Worm (Caenorhabditis elegans) whole organism, young adult: ENCODE results near the gene C50F4.9.

Source experiments
- B0019.2 ChIP-seq: fragments of 200-800 bp; sonication (Bioruptor generic); conservative IDR thresholded peaks from 2 replicates; pipeline ENCODE4 v1.3.6; 2022; ENCODE audit warnings: missing genetic modification reagents, missing genetic modification characterization, missing compliant biosample characterization
- B0336.3 ChIP-seq: fragments of 200-800 bp; sonication (Bioruptor generic); IDR thresholded peaks from 2 replicates; pipeline ENCODE4 v1.3.6; 2022; ENCODE audit warnings: missing genetic modification characterization, missing compliant biosample characterization
- F37B4.10 ChIP-seq: fragments of 200-800 bp; sonication (Bioruptor generic); IDR thresholded peaks from 2 replicates; pipeline ENCODE4 v1.3.6; 2022; ENCODE audit warnings: missing genetic modification characterization, missing compliant biosample characterization
- F52B5.7 ChIP-seq: sonication (generic microtip); optimal IDR thresholded peaks from 2 replicates; lab custom pipeline; 2016; ENCODE audit warnings: mild to moderate bottlenecking, missing genetic modification characterization, missing compliant biosample characterization
- F57C9.4 ChIP-seq: sonication (generic microtip); optimal IDR thresholded peaks from 2 replicates; lab custom pipeline; 2017; ENCODE audit warnings: mild to moderate bottlenecking, missing genetic modification characterization, missing compliant biosample characterization
- T07F8.4 ChIP-seq: sonication (generic microtip); optimal IDR thresholded peaks from 2 replicates; lab custom pipeline; 2016; ENCODE audit warnings: mild to moderate bottlenecking, missing genetic modification characterization, moderate library complexity, missing compliant biosample characterization
- T26A5.8 ChIP-seq: sonication (generic microtip); optimal IDR thresholded peaks from 2 replicates; lab custom pipeline; 2016; ENCODE audit warnings: missing genetic modification characterization, missing compliant biosample characterization
- Y53F4B.3 ChIP-seq: fragments of 200-800 bp; sonication (Bioruptor generic); IDR thresholded peaks from 2 replicates; pipeline ENCODE4 v1.3.6; 2022; ENCODE audit warnings: missing genetic modification reagents, missing genetic modification characterization, missing compliant biosample characterization
- Y53G8AR.9 ChIP-seq: fragments of 200-800 bp; sonication (Bioruptor generic); conservative IDR thresholded peaks from 2 replicates; pipeline ENCODE4 v1.3.6; 2022; ENCODE audit warnings: missing genetic modification reagents, missing genetic modification characterization, missing compliant biosample characterization
- Y67H2A.10 ChIP-seq: fragments of 200-800 bp; sonication (Bioruptor generic); conservative IDR thresholded peaks from 2 replicates; pipeline ENCODE4 v1.3.6; 2022; ENCODE audit warnings: missing genetic modification reagents, missing genetic modification characterization, missing compliant biosample characterization
- aptf-3 ChIP-seq: fragments of 200-800 bp; sonication (Bioruptor generic); IDR thresholded peaks from 2 replicates; pipeline ENCODE4 v1.3.6; 2022; ENCODE audit warnings: missing genetic modification characterization, missing compliant biosample characterization
- atf-7 ChIP-seq: sonication (generic microtip); optimal IDR thresholded peaks from 2 replicates; lab custom pipeline; 2017; ENCODE audit warnings: mild to moderate bottlenecking, missing genetic modification characterization, missing compliant biosample characterization
- attf-5 ChIP-seq: fragments of 200-800 bp; sonication (Bioruptor generic); optimal IDR thresholded peaks from 2 replicates; lab custom pipeline; 2018; ENCODE audit warnings: mild to moderate bottlenecking, missing genetic modification characterization, missing compliant biosample characterization
- attf-6 ChIP-seq: fragments of 200-800 bp; sonication (Bioruptor generic); IDR thresholded peaks from 2 replicates; pipeline ENCODE4 v1.3.6; 2022; ENCODE audit warnings: missing genetic modification reagents, missing genetic modification characterization, missing compliant biosample characterization
- bed-1 ChIP-seq: fragments of 200-800 bp; sonication (Bioruptor generic); IDR thresholded peaks from 2 replicates; pipeline ENCODE4 v1.3.6; 2022; ENCODE audit warnings: missing genetic modification reagents, missing genetic modification characterization, missing compliant biosample characterization
- ccch-3 ChIP-seq: fragments of 200-800 bp; sonication (Bioruptor generic); optimal IDR thresholded peaks from 2 replicates; lab custom pipeline; 2018; ENCODE audit warnings: mild to moderate bottlenecking, missing genetic modification characterization, missing compliant biosample characterization
- cebp-1 ChIP-seq, 2 experiments: fragments of 200-800 bp in 1 of 2; sonication (Bioruptor generic) in 1 of 2; sonication (generic microtip) in 1 of 2; IDR thresholded peaks in 1 of 2; optimal IDR thresholded peaks in 1 of 2; 2 replicates each; pipeline versions ENCODE4 v1.3.6 to Lab custom; 2017 to 2022; ENCODE audit warnings: missing compliant biosample characterization in 2 of 2, missing genetic modification characterization in 2 of 2, mild to moderate bottlenecking in 1 of 2, missing genetic modification reagents in 1 of 2, moderate library complexity in 1 of 2
- cebp-2 ChIP-seq: fragments of 200-800 bp; sonication (Bioruptor generic); IDR thresholded peaks from 2 replicates; pipeline ENCODE4 v1.3.6; 2022; ENCODE audit warnings: missing genetic modification characterization, missing compliant biosample characterization
- ceh-27 ChIP-seq: fragments of 200-800 bp; sonication (Bioruptor generic); optimal IDR thresholded peaks from 2 replicates; lab custom pipeline; 2018; ENCODE audit warnings: mild to moderate bottlenecking, missing genetic modification characterization, moderate library complexity, missing compliant biosample characterization
- ceh-40 ChIP-seq: fragments of 200-800 bp; sonication (Bioruptor generic); IDR thresholded peaks from 2 replicates; pipeline ENCODE4 v1.3.6; 2022; ENCODE audit warnings: missing genetic modification characterization, missing compliant biosample characterization
- ceh-79 ChIP-seq: sonication (generic microtip); optimal IDR thresholded peaks from 2 replicates; lab custom pipeline; 2017; ENCODE audit warnings: mild to moderate bottlenecking, missing genetic modification characterization, missing compliant biosample characterization
- efl-1 ChIP-seq: fragments of 150-350 bp; optimal IDR thresholded peaks from 2 replicates; lab custom pipeline; 2014; ENCODE audit warnings: missing biosample characterization, missing genetic modification reagents, missing genetic modification characterization
- egrh-3 ChIP-seq: fragments of 200-800 bp; sonication (Bioruptor generic); IDR thresholded peaks from 2 replicates; pipeline ENCODE4 v1.3.6; 2022; ENCODE audit warnings: missing genetic modification reagents, missing genetic modification characterization, missing compliant biosample characterization
- gei-17 ChIP-seq: fragments of 200-800 bp; sonication (Bioruptor generic); optimal IDR thresholded peaks from 2 replicates; lab custom pipeline; 2018; ENCODE audit warnings: mild to moderate bottlenecking, missing genetic modification characterization, missing compliant biosample characterization
- hlh-26 ChIP-seq: fragments of 200-800 bp; sonication (Bioruptor generic); conservative IDR thresholded peaks from 2 replicates; pipeline ENCODE4 v1.3.6; 2022; ENCODE audit warnings: missing genetic modification reagents, missing genetic modification characterization, missing compliant biosample characterization
- hmg-20 ChIP-seq: fragments of 200-800 bp; sonication (Bioruptor generic); IDR thresholded peaks from 2 replicates; pipeline ENCODE4 v1.3.6; 2022; ENCODE audit warnings: missing genetic modification reagents, missing genetic modification characterization, missing compliant biosample characterization
- hsf-1 ChIP-seq: fragments of 200-800 bp; sonication (Bioruptor generic); IDR thresholded peaks from 2 replicates; pipeline ENCODE4 v1.3.6; 2022; ENCODE audit warnings: missing genetic modification reagents, missing genetic modification characterization, missing compliant biosample characterization
- let-607 ChIP-seq, 2 experiments: fragments of 200-800 bp in 1 of 2; sonication (Bioruptor generic) in 1 of 2; sonication (generic microtip) in 1 of 2; optimal IDR thresholded peaks; 2 replicates each; lab custom pipeline; 2016 to 2018; ENCODE audit warnings: mild to moderate bottlenecking in 2 of 2, missing compliant biosample characterization in 2 of 2, missing genetic modification characterization in 2 of 2, moderate library complexity in 2 of 2, missing genotype in 1 of 2
- lin-35 ChIP-seq, 3 experiments: fragments of 150-350 bp in 2 of 3; sonication (generic microtip) in 1 of 3; optimal IDR thresholded peaks; 2 replicates each; lab custom pipeline; 2014 to 2018; ENCODE audit warnings: missing biosample characterization in 3 of 3, missing genetic modification characterization in 3 of 3, missing genetic modification reagents in 3 of 3
- lin-40 ChIP-seq: sonication (generic microtip); optimal IDR thresholded peaks from 2 replicates; lab custom pipeline; 2016; ENCODE audit warnings: missing genetic modification characterization, mild to moderate bottlenecking, missing compliant biosample characterization, missing genotype, missing genetic modification reagents
- lsy-27 ChIP-seq: sonication (generic microtip); optimal IDR thresholded peaks from 2 replicates; lab custom pipeline; 2017; ENCODE audit warnings: missing genetic modification characterization, mild to moderate bottlenecking, missing compliant biosample characterization, antibody characterized with exemption, missing genotype, borderline replicate concordance; ENCODE audit not compliant: insufficient read depth
- mes-4 ChIP-seq: sonication (generic microtip); optimal IDR thresholded peaks from 2 replicates; lab custom pipeline; 2016; ENCODE audit warnings: missing genotype, missing genetic modification characterization, missing compliant biosample characterization
- mxl-1 ChIP-seq: sonication (generic microtip); optimal IDR thresholded peaks from 2 replicates; lab custom pipeline; 2016; ENCODE audit warnings: missing genetic modification characterization, missing compliant biosample characterization
- nhr-120 ChIP-seq: fragments of 200-800 bp; sonication (Bioruptor generic); IDR thresholded peaks from 2 replicates; pipeline ENCODE4 v1.3.6; 2022; ENCODE audit warnings: missing genetic modification characterization, missing compliant biosample characterization
- nhr-179 ChIP-seq: sonication (generic microtip); optimal IDR thresholded peaks from 2 replicates; lab custom pipeline; 2016; ENCODE audit warnings: mild to moderate bottlenecking, missing genetic modification characterization, missing compliant biosample characterization
- nhr-27 ChIP-seq: fragments of 200-800 bp; sonication (Bioruptor generic); optimal IDR thresholded peaks from 2 replicates; lab custom pipeline; 2018; ENCODE audit warnings: mild to moderate bottlenecking, missing genetic modification characterization, moderate library complexity, missing compliant biosample characterization
- nhr-80 ChIP-seq: sonication (generic microtip); optimal IDR thresholded peaks from 2 replicates; lab custom pipeline; 2016; ENCODE audit warnings: missing genetic modification characterization, missing compliant biosample characterization
- nhr-90 ChIP-seq: sonication (generic microtip); optimal IDR thresholded peaks from 2 replicates; lab custom pipeline; 2016; ENCODE audit warnings: missing genotype, mild to moderate bottlenecking, missing genetic modification characterization, missing compliant biosample characterization
- rpc-1 ChIP-seq, 2 experiments: fragments of 150-350 bp in 1 of 2; sonication (generic microtip) in 1 of 2; optimal IDR thresholded peaks; 2 replicates each; lab custom pipeline; 2014 to 2018; ENCODE audit warnings: missing biosample characterization in 1 of 2, missing genetic modification characterization in 1 of 2, missing genetic modification reagents in 1 of 2, missing genotype in 1 of 2
- snpc-3.4 ChIP-seq: sonication (generic microtip); optimal IDR thresholded peaks from 2 replicates; lab custom pipeline; 2017; ENCODE audit warnings: missing genetic modification characterization, mild to moderate bottlenecking, missing compliant biosample characterization, antibody characterized with exemption, moderate library complexity, missing genotype, missing genetic modification reagents
- sptf-2 ChIP-seq: fragments of 200-800 bp; sonication (Bioruptor generic); optimal IDR thresholded peaks from 2 replicates; lab custom pipeline; 2018; ENCODE audit warnings: mild to moderate bottlenecking, missing genetic modification characterization, missing compliant biosample characterization
- tbx-9 ChIP-seq: sonication (generic microtip); optimal IDR thresholded peaks from 2 replicates; lab custom pipeline; 2016; ENCODE audit warnings: borderline replicate concordance, missing genetic modification characterization, inconsistent platforms, missing compliant biosample characterization
- unc-130 ChIP-seq: sonication (generic microtip); optimal IDR thresholded peaks from 2 replicates; lab custom pipeline; 2016; ENCODE audit warnings: missing genetic modification reagents, missing genetic modification characterization, missing compliant biosample characterization
- zim-3 ChIP-seq: sonication (generic microtip); optimal IDR thresholded peaks from 2 replicates; lab custom pipeline; 2017; ENCODE audit warnings: mild to moderate bottlenecking, missing genetic modification characterization, moderate library complexity, missing compliant biosample characterization
- ztf-26 ChIP-seq: sonication (generic microtip); optimal IDR thresholded peaks from 2 replicates; lab custom pipeline; 2017; ENCODE audit warnings: missing genetic modification characterization, missing compliant biosample characterization
- ztf-28 ChIP-seq: fragments of 200-800 bp; sonication (Bioruptor generic); IDR thresholded peaks from 2 replicates; pipeline ENCODE4 v1.3.6; 2022; ENCODE audit warnings: missing genetic modification reagents, missing genetic modification characterization, missing compliant biosample characterization

Gene C50F4.9

DNA sequence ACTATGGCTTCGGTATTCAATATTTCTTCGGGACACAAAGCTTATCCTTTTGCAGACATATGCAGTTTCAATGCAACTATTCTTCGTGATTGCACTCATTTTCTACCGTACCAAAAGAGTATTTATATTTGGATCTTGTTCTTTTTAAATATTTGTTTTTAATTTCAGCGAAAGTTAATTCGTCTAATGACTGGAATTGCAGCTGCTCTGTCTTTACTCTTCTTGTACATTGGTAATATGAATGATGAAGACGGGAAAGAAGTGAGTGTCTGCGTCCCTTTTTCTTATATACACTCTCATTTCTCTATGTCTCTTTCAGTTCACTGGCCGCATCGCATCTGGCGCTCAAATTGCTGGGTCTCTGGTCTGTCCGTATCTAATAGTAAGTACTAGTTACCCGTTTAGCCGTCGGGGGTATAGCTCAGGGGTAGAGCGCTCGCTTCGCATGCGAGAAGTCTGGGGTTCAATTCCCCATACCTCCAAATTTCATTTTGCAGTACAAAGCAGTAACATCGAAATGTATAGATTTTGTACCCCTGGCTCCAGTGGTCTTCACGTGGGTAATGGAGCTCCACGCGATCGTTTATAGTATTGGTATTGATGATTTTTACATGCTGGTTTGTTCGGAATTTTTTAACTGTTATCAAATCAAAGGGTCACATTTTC is 20.7 kb downstream of the C50F4.9 start (continued):
- TF ChIP-seq Y67H2A.10 (GFP tag; lab: Robert Waterston, UW) (no peak), attf-6 (GFP tag; lab: Robert Waterston, UW) (no peak), F52B5.7 (tag; lab: Kevin White, UChicago) (peak; percentile 43), T26A5.8 (tag; lab: Kevin White, UChicago) (peak; percentile 46), nhr-27 (peak; percentile 52), let-607 (tag; optimal IDR thresholded peaks at IDR 0.05; lab: Kevin White, UChicago) (peak in 1 of 2 experiments; percentile 25), cebp-1 (GFP tag; IDR thresholded peaks at IDR 0.05; lab: Robert Waterston, UW) (no peak), cebp-1 (tag; optimal IDR thresholded peaks at IDR 0.05; lab: Kevin White, UChicago) (no peak), Y53G8AR.9 (GFP tag; lab: Robert Waterston, UW) (no peak), efl-1 (GFP tag; lab: Kevin White, UChicago) (no peak), egrh-3 (GFP tag; lab: Robert Waterston, UW) (no peak), rpc-1 (optimal IDR thresholded peaks at IDR 0.05; lab: Kevin White, UChicago) (peak; percentile 81), rpc-1 (tag; optimal IDR thresholded peaks at IDR 0.05; lab: Kevin White, UChicago) (peak; percentile 74), snpc-3.4 (peak; percentile 73), bed-1 (GFP tag; lab: Robert Waterston, UW) (peak; percentile 64; the same call in 1 of the 2 replicates), atf-7 (tag; lab: Kevin White, UChicago) (peak; percentile 64), ceh-79 (tag; lab: Kevin White, UChicago) (peak; percentile 55), B0336.3 (no peak; the same call in none of the 2 replicates), Y53F4B.3 (GFP tag; lab: Robert Waterston, UW) (no peak), mes-4 (peak; percentile 47), nhr-80 (no peak), ccch-3 (GFP tag; lab: Kevin White, UChicago) (no peak), cebp-2 (peak; percentile 83; the same call in 1 of the 2 replicates), ztf-26 (tag; lab: Kevin White, UChicago) (peak; percentile 70), lin-40 (tag; lab: Kevin White, UChicago) (no peak), lsy-27 (tag; lab: Kevin White, UChicago) (peak; percentile 12), hlh-26 (GFP tag; lab: Robert Waterston, UW) (no peak), sptf-2 (GFP tag; lab: Kevin White, UChicago) (peak; percentile 47), attf-5 (peak; percentile 24), hsf-1 (GFP tag; lab: Robert Waterston, UW) (peak; percentile 61; the same call in 1 of the 2 replicates), B0019.2 (GFP tag; lab: Robert Waterston, UW) (no peak), ceh-27 (GFP tag; lab: Kevin White, UChicago) (peak; percentile 65), mxl-1 (tag; lab: Kevin White, UChicago) (peak; percentile 30), unc-130 (GFP tag; lab: Kevin White, UChicago) (no peak), ztf-28 (GFP tag; lab: Robert Waterston, UW) (no peak), nhr-120 (GFP tag; lab: Robert Waterston, UW) (peak; percentile 92; the same call in 1 of the 2 replicates), hmg-20 (GFP tag; lab: Robert Waterston, UW) (peak; percentile 72; the same call in 1 of the 2 replicates), F37B4.10 (GFP tag; lab: Robert Waterston, UW) (no peak), zim-3 (tag; lab: Kevin White, UChicago) (peak; percentile 92), F57C9.4 (tag; lab: Kevin White, UChicago) (no peak), lin-35 (GFP tag; optimal IDR thresholded peaks at IDR 0.05; lab: Kevin White, UChicago) (peak in 1 of 3 experiments; percentile 53), nhr-90 (tag; lab: Kevin White, UChicago) (peak; percentile 58), gei-17 (peak; percentile 24), T07F8.4 (tag; lab: Kevin White, UChicago) (peak; percentile 49), aptf-3 (GFP tag; lab: Robert Waterston, UW) (0 out of 2 replicates have a peak, but pooled peaks have one; percentile 77), tbx-9 (tag; lab: Kevin White, UChicago) (no peak), nhr-179 (tag; lab: Kevin White, UChicago) (no peak), ceh-40 (0 out of 2 replicates have a peak, but pooled peaks have one; percentile 70)
